Fruit fly (Drosophila melanogaster) whole organism, embryonic: ENCODE measurements around the gene SelT.
A peak's percentile ranks its signal among the peaks of the same experiment; 100 is the strongest.

ENCODE experiments used
- Atf6 ChIP-seq: fragments of 200-800 bp; sonication (Bioruptor generic); IDR thresholded peaks from 2 replicates; pipeline ENCODE4 v1.3.6; 2022; ENCODE audit warnings: missing biosample characterization, missing genetic modification characterization
- Awh ChIP-seq: fragments of 200-800 bp; sonication (Bioruptor generic); IDR thresholded peaks from 2 replicates; pipeline ENCODE4, ENCODE4 v1.3.6; 2022; ENCODE audit warnings: missing biosample characterization, missing genetic modification characterization
- CG10274 ChIP-seq: fragments of 200-800 bp; sonication (Bioruptor generic); optimal IDR thresholded peaks from 3 replicates; lab custom pipeline; 2017; ENCODE audit warnings: missing biosample characterization, mild to moderate bottlenecking, missing genetic modification characterization
- CG10543 ChIP-seq: fragments of 200-800 bp; sonication (Bioruptor generic); optimal IDR thresholded peaks from 3 replicates; lab custom pipeline; 2017; ENCODE audit warnings: missing biosample characterization, mild to moderate bottlenecking, missing genetic modification characterization, moderate library complexity
- CG11695 ChIP-seq: fragments of 200-800 bp; sonication (Bioruptor generic); IDR thresholded peaks from 3 replicates; pipeline ENCODE4 v1.3.6; 2022; ENCODE audit warnings: missing biosample characterization, missing genetic modification characterization
- CG11723 ChIP-seq: fragments of 200-800 bp; sonication (Bioruptor generic); optimal IDR thresholded peaks from 2 replicates; lab custom pipeline; 2017; ENCODE audit warnings: missing biosample characterization, mild to moderate bottlenecking, missing genetic modification characterization
- CG13287 ChIP-seq: fragments of 200-800 bp; sonication (Bioruptor generic); IDR thresholded peaks from 2 replicates; pipeline ENCODE4 v1.3.6; 2022; ENCODE audit warnings: missing biosample characterization, missing genetic modification characterization; ENCODE audit not compliant: partially characterized antibody
- CG15073 ChIP-seq: fragments of 200-800 bp; sonication (Bioruptor generic); optimal IDR thresholded peaks from 2 replicates; lab custom pipeline; 2016; ENCODE audit warnings: missing biosample characterization, missing genetic modification characterization
- CG16863 ChIP-seq: fragments of 200-800 bp; sonication (Bioruptor generic); optimal IDR thresholded peaks from 3 replicates; lab custom pipeline; 2016; ENCODE audit warnings: missing biosample characterization, missing genetic modification characterization
- CG30431 ChIP-seq: fragments of 200-800 bp; sonication (Bioruptor generic); optimal IDR thresholded peaks from 2 replicates; lab custom pipeline; 2017; ENCODE audit warnings: missing biosample characterization, missing genetic modification characterization
- CG34376 ChIP-seq: fragments of 200-800 bp; sonication (Bioruptor generic); optimal IDR thresholded peaks from 2 replicates; lab custom pipeline; 2018; ENCODE audit warnings: missing biosample characterization, mild to moderate bottlenecking, missing genetic modification characterization
- CG42726 ChIP-seq: fragments of 200-800 bp; sonication (Bioruptor generic); IDR thresholded peaks from 2 replicates; pipeline ENCODE4 v1.3.6; 2022; ENCODE audit warnings: missing biosample characterization, missing genetic modification characterization; ENCODE audit not compliant: partially characterized antibody
- CG4404 ChIP-seq: fragments of 200-800 bp; sonication (Bioruptor generic); IDR thresholded peaks from 2 replicates; pipeline ENCODE4 v1.3.6; 2022; ENCODE audit warnings: missing biosample characterization, missing genetic modification characterization
- CG4707 ChIP-seq: fragments of 200-800 bp; sonication (Bioruptor generic); optimal IDR thresholded peaks from 2 replicates; lab custom pipeline; 2018; ENCODE audit warnings: missing biosample characterization, mild to moderate bottlenecking, missing genetic modification characterization, moderate library complexity
- CG4820 ChIP-seq: fragments of 200-800 bp; sonication (Bioruptor generic); optimal IDR thresholded peaks from 3 replicates; lab custom pipeline; 2016; ENCODE audit warnings: missing biosample characterization, missing genetic modification characterization
- CG4854 ChIP-seq: fragments of 200-800 bp; sonication (Bioruptor generic); optimal IDR thresholded peaks from 2 replicates; lab custom pipeline; 2016; ENCODE audit warnings: missing biosample characterization, missing genetic modification characterization, inconsistent platforms
- CG7372 ChIP-seq: fragments of 200-800 bp; sonication (Bioruptor generic); IDR thresholded peaks from 2 replicates; pipeline ENCODE4 v1.3.6; 2022; ENCODE audit warnings: missing biosample characterization, missing genetic modification characterization
- CG9797 ChIP-seq: fragments of 200-800 bp; sonication (Bioruptor generic); optimal IDR thresholded peaks from 3 replicates; lab custom pipeline; 2018; ENCODE audit warnings: missing biosample characterization, mild to moderate bottlenecking, missing genetic modification characterization
- CoRest ChIP-seq: fragments of 200-800 bp; sonication (Bioruptor generic); optimal IDR thresholded peaks from 3 replicates; lab custom pipeline; 2018; ENCODE audit warnings: missing biosample characterization, mild to moderate bottlenecking, missing genetic modification characterization, moderate library complexity
- Doc3 ChIP-seq: fragments of 200-800 bp; sonication (Bioruptor generic); IDR thresholded peaks from 3 replicates; pipeline ENCODE4 v1.3.6; 2022; ENCODE audit warnings: missing biosample characterization, missing genetic modification characterization; ENCODE audit not compliant: partially characterized antibody
- H15 ChIP-seq: fragments of 200-800 bp; sonication (Bioruptor generic); IDR thresholded peaks from 3 replicates; pipeline ENCODE4 v1.3.6; 2022; ENCODE audit warnings: missing biosample characterization, missing genetic modification characterization
- Hsf ChIP-seq: fragments of 200-800 bp; sonication (Bioruptor generic); optimal IDR thresholded peaks from 3 replicates; lab custom pipeline; 2016; ENCODE audit warnings: missing biosample characterization, missing genetic modification characterization
- MESR4 ChIP-seq: fragments of 200-800 bp; sonication (Bioruptor generic); optimal IDR thresholded peaks from 2 replicates; lab custom pipeline; 2018; ENCODE audit warnings: missing biosample characterization, mild to moderate bottlenecking, missing genetic modification characterization, moderate library complexity
- Meics ChIP-seq: fragments of 200-800 bp; sonication (Bioruptor generic); optimal IDR thresholded peaks from 2 replicates; lab custom pipeline; 2017; ENCODE audit warnings: missing biosample characterization, mild to moderate bottlenecking, missing genetic modification characterization
- Mrtf ChIP-seq: fragments of 200-800 bp; sonication (Bioruptor generic); IDR thresholded peaks from 3 replicates; pipeline ENCODE4 v1.3.6; 2022; ENCODE audit warnings: missing biosample characterization, missing genetic modification characterization
- Myb ChIP-seq: fragments of 200-800 bp; sonication (Bioruptor generic); optimal IDR thresholded peaks from 2 replicates; lab custom pipeline; 2016; ENCODE audit warnings: missing biosample characterization, missing genetic modification characterization
- NFAT ChIP-seq: fragments of 200-800 bp; sonication (Bioruptor generic); IDR thresholded peaks from 2 replicates; pipeline ENCODE4 v1.3.6; 2022; ENCODE audit warnings: missing biosample characterization, missing genetic modification characterization
- Nf-YA ChIP-seq: fragments of 200-800 bp; sonication (Bioruptor generic); IDR thresholded peaks from 2 replicates; pipeline ENCODE4 v1.3.6; 2022; ENCODE audit warnings: missing biosample characterization, missing genetic modification characterization
- Nf-YB ChIP-seq: fragments of 200-800 bp; sonication (Bioruptor generic); optimal IDR thresholded peaks from 3 replicates; lab custom pipeline; 2019; ENCODE audit warnings: missing biosample characterization, mild to moderate bottlenecking, missing genetic modification characterization, moderate library complexity
- Spps ChIP-seq: fragments of 200-800 bp; sonication (Bioruptor generic); optimal IDR thresholded peaks from 2 replicates; lab custom pipeline; 2018; ENCODE audit warnings: missing biosample characterization, mild to moderate bottlenecking, missing genetic modification characterization
- YL-1 ChIP-seq: fragments of 200-800 bp; sonication (Bioruptor generic); optimal IDR thresholded peaks from 3 replicates; lab custom pipeline; 2017; ENCODE audit warnings: missing biosample characterization, mild to moderate bottlenecking, missing genetic modification characterization
- bcd ChIP-seq: fragments of 200-800 bp; sonication (Bioruptor generic); optimal IDR thresholded peaks from 2 replicates; lab custom pipeline; 2017; ENCODE audit warnings: missing biosample characterization, mild to moderate bottlenecking, missing genetic modification characterization
- crp ChIP-seq, 2 experiments: fragments of 200-800 bp; sonication (Bioruptor generic); optimal IDR thresholded peaks; 2 replicates in 1 of 2; 3 replicates in 1 of 2; lab custom pipeline; 2017; ENCODE audit warnings: missing biosample characterization in 2 of 2, missing genetic modification characterization in 2 of 2, mild to moderate bottlenecking in 1 of 2, moderate library complexity in 1 of 2
- disco-r ChIP-seq: fragments of 200-800 bp; sonication (Bioruptor generic); optimal IDR thresholded peaks from 2 replicates; lab custom pipeline; 2016; ENCODE audit warnings: missing biosample characterization, missing genetic modification characterization
- dmrt99B ChIP-seq: fragments of 200-800 bp; sonication (Bioruptor generic); optimal IDR thresholded peaks from 2 replicates; lab custom pipeline; 2018; ENCODE audit warnings: missing biosample characterization, mild to moderate bottlenecking, missing genetic modification characterization, moderate library complexity
- fd64A ChIP-seq: fragments of 200-800 bp; sonication (Bioruptor generic); optimal IDR thresholded peaks from 3 replicates; lab custom pipeline; 2018; ENCODE audit warnings: missing biosample characterization, mild to moderate bottlenecking, missing genetic modification characterization
- gro ChIP-seq: fragments of 200-800 bp; sonication (Bioruptor generic); optimal IDR thresholded peaks from 2 replicates; lab custom pipeline; 2016; ENCODE audit warnings: missing biosample characterization, missing genetic modification characterization
- hkb ChIP-seq, 2 experiments: fragments of 200-800 bp in 1 of 2; fragments of >200 bp in 1 of 2; sonication (Bioruptor generic) in 1 of 2; IDR thresholded peaks in 1 of 2; optimal IDR thresholded peaks in 1 of 2; 2 replicates each; pipeline versions ENCODE4 v1.3.6 to Lab custom; 2017 to 2022; ENCODE audit warnings: missing biosample characterization in 1 of 2, missing genetic modification characterization in 1 of 2
- jing ChIP-seq: fragments of 200-800 bp; sonication (Bioruptor generic); optimal IDR thresholded peaks from 2 replicates; lab custom pipeline; 2018; ENCODE audit warnings: missing biosample characterization, mild to moderate bottlenecking, missing genetic modification characterization
- luna ChIP-seq: fragments of 200-800 bp; sonication (Bioruptor generic); optimal IDR thresholded peaks from 2 replicates; lab custom pipeline; 2016; ENCODE audit warnings: missing biosample characterization, missing genetic modification characterization
- mirr ChIP-seq: fragments of 200-800 bp; sonication (Bioruptor generic); optimal IDR thresholded peaks from 3 replicates; lab custom pipeline; 2018; ENCODE audit warnings: missing biosample characterization, mild to moderate bottlenecking, missing genetic modification characterization
- pfk ChIP-seq: fragments of 200-800 bp; sonication (Bioruptor generic); optimal IDR thresholded peaks from 2 replicates; lab custom pipeline; 2018; ENCODE audit warnings: missing biosample characterization, mild to moderate bottlenecking, missing genetic modification characterization, moderate library complexity
- pros ChIP-seq: fragments of 200-800 bp; sonication (Bioruptor generic); optimal IDR thresholded peaks from 3 replicates; lab custom pipeline; 2019; ENCODE audit warnings: missing biosample characterization, mild to moderate bottlenecking, missing genetic modification characterization, moderate library complexity
- sc ChIP-seq, 3 experiments: fragments of >200 bp in 2 of 3; fragments of 200-800 bp in 1 of 3; sonication (Bioruptor generic) in 1 of 3; optimal IDR thresholded peaks; 2 replicates in 2 of 3; 3 replicates in 1 of 3; lab custom pipeline; 2017; ENCODE audit warnings: mild to moderate bottlenecking in 1 of 3, missing biosample characterization in 1 of 3, missing genetic modification characterization in 1 of 3, missing genetic modification reagents in 1 of 3
- slbo ChIP-seq: fragments of 200-800 bp; sonication (Bioruptor generic); IDR thresholded peaks from 2 replicates; pipeline ENCODE4 v1.3.6; 2022; ENCODE audit warnings: missing biosample characterization, missing genetic modification characterization
- stc ChIP-seq: fragments of 200-800 bp; sonication (Bioruptor generic); IDR thresholded peaks from 2 replicates; pipeline ENCODE4 v1.3.6; 2022; ENCODE audit warnings: missing biosample characterization, missing genetic modification characterization
- zen ChIP-seq: fragments of 200-800 bp; sonication (Bioruptor generic); optimal IDR thresholded peaks from 3 replicates; lab custom pipeline; 2018; ENCODE audit warnings: missing biosample characterization, mild to moderate bottlenecking, missing genetic modification characterization, moderate library complexity
- zfh1 ChIP-seq: fragments of 200-800 bp; sonication (Bioruptor generic); IDR thresholded peaks from 3 replicates; pipeline ENCODE4 v1.3.6; 2022; ENCODE audit warnings: missing biosample characterization, missing genetic modification characterization

Gene SelT

dm6 chr2L:5052367-5052914, 41.7 kb downstream of the SelT start, which contains the start of gene senju (continued):
- 0 out of 2 replicates have a peak, but pooled peaks have one; percentile 30 for TF ChIP-seq CG7372 (GFP tag; lab: Robert Waterston, UW)
- peak; percentile 80 for TF ChIP-seq Atf6
- peak; percentile 64 for TF ChIP-seq CG4820
- TF ChIP-seq dmrt99B (tag; lab: Kevin White, UChicago): peak; percentile 78
- peak; percentile 46 for TF ChIP-seq luna
- TF ChIP-seq pfk (GFP tag; lab: Kevin White, UChicago): peak; percentile 75
- TF ChIP-seq pros (GFP tag; lab: Kevin White, UChicago): peak; percentile 20
- peak; percentile 80 for TF ChIP-seq Hsf (GFP tag; lab: Kevin White, UChicago)
- peak; percentile 85 for TF ChIP-seq CG16863
- TF ChIP-seq Spps (tag; lab: Kevin White, UChicago): peak; percentile 46
- TF ChIP-seq zfh1: peak; percentile 83; the same call in 2 of the 3 replicates
- TF ChIP-seq gro: peak; percentile 90
- peak; percentile 36; the same call in 1 of the 2 replicates for TF ChIP-seq CG42726 (GFP tag; lab: Robert Waterston, UW)
- TF ChIP-seq CG4854 (GFP tag; lab: Kevin White, UChicago): peak; percentile 79
- TF ChIP-seq Nf-YB (GFP tag; lab: Kevin White, UChicago): peak; percentile 58
- TF ChIP-seq CG10274 (GFP tag; lab: Kevin White, UChicago): peak; percentile 21
- peak; percentile 60; the same call in 1 of the 3 replicates for TF ChIP-seq H15
- peak; percentile 83 for TF ChIP-seq Awh
- peak; percentile 95 for TF ChIP-seq CG34376 (GFP tag; lab: Kevin White, UChicago)
- TF ChIP-seq CG4707 (GFP tag; lab: Kevin White, UChicago): peak; percentile 65
- TF ChIP-seq Mrtf (GFP tag; lab: Robert Waterston, UW): peak; percentile 80
- TF ChIP-seq bcd (GFP tag; lab: Kevin White, UChicago): peak; percentile 83
- TF ChIP-seq CG11695: peak; percentile 74
- peak; percentile 83 for TF ChIP-seq slbo (GFP tag; lab: Robert Waterston, UW)
- TF ChIP-seq stc (GFP tag; lab: Robert Waterston, UW): peak; percentile 69
- TF ChIP-seq zen (tag; lab: Kevin White, UChicago): peak; percentile 53
- peak; percentile 99 for TF ChIP-seq YL-1
- peak; percentile 92 to 99 for TF ChIP-seq crp (GFP tag; optimal IDR thresholded peaks at IDR 0.05; lab: Kevin White, UChicago)
- TF ChIP-seq NFAT (GFP tag; lab: Robert Waterston, UW): peak; percentile 79
- TF ChIP-seq disco-r (GFP tag; lab: Kevin White, UChicago): peak; percentile 64
- peak; percentile 52 for TF ChIP-seq CG4404 (GFP tag; lab: Robert Waterston, UW)
- TF ChIP-seq Meics: peak; percentile 88
- peak; percentile 72 for TF ChIP-seq CG30431 (GFP tag; lab: Kevin White, UChicago)
- TF ChIP-seq hkb (optimal IDR thresholded peaks at IDR 0.05; lab: Kevin White, UChicago): no peak
- TF ChIP-seq hkb (GFP tag; IDR thresholded peaks at IDR 0.05; lab: Robert Waterston, UW): peak; percentile 84
- TF ChIP-seq CG13287: peak; percentile 69
- TF ChIP-seq MESR4 (GFP tag; lab: Kevin White, UChicago): peak; percentile 99
- TF ChIP-seq Myb (GFP tag; lab: Kevin White, UChicago): peak; percentile 79
- TF ChIP-seq CG10543 (GFP tag; lab: Kevin White, UChicago): peak; percentile 88
- peak; percentile 39; the same call in 1 of the 2 replicates for TF ChIP-seq Nf-YA
- no peak for TF ChIP-seq sc (optimal IDR thresholded peaks at IDR 0.05; lab: Kevin White, UChicago)
- peak; percentile 62 for TF ChIP-seq sc (GFP tag; optimal IDR thresholded peaks at IDR 0.05; lab: Kevin White, UChicago)
- TF ChIP-seq CoRest (tag; lab: Kevin White, UChicago): peak; percentile 69
- TF ChIP-seq CG9797 (GFP tag; lab: Kevin White, UChicago): peak; percentile 61
- TF ChIP-seq fd64A: peak; percentile 59
- TF ChIP-seq jing (GFP tag; lab: Kevin White, UChicago): peak; percentile 76
- no peak for TF ChIP-seq CG15073
- peak; percentile 81 for TF ChIP-seq CG11723
- peak; percentile 84 for TF ChIP-seq mirr
- no peak for TF ChIP-seq Doc3 (GFP tag; lab: Robert Waterston, UW)
